Fruit fly (Drosophila melanogaster): ENCODE data around the gene CG32236.

DNA sequence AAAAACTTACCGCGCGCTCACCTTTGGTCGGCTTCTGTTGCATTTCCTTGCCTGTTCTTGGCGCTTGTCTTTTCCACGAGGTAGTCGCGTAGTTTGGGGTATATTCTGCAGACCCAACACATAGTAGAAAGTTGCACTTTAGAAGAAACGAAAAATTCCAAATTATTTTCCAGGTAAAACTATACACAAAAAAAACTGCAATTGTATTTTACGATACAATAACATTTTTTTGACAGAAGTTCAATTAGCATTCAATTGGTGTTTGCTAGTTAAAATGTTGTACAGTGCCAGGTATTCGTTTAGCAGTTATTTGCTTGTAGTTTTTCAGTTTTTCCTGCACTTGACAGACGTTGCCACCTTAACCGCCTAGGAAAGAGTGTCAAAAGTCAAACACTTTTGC lies 41.3 kb upstream of the CG32236 start:
- TF ChIP-seq Sin3A (optimal IDR thresholded peaks at IDR 0.05) (no peak), psq (optimal IDR thresholded peaks at IDR 0.05) (no peak), insv (optimal IDR thresholded peaks at IDR 0.05) (no peak)

Data from Kc167 (cell line).